Worm (Caenorhabditis elegans): Measurements from ENCODE around the gene glct-6.

Gene glct-6

ce11 chrIV:3803252-3803651 lies 19.2 kb downstream of the glct-6 start, which contains the start of the genes algn-14 and M02B7.2 (continued):
- TF ChIP-seq snpc-1.2 (GFP tag; IDR thresholded peaks at IDR 0.05) (no peak), spr-3 (GFP tag; optimal IDR thresholded peaks at IDR 0.05) (no peak), pha-4 (GFP tag; IDR thresholded peaks at IDR 0.05) (no peak), pha-4 (tag; optimal IDR thresholded peaks at IDR 0.05) (no peak), hmg-1.1 (GFP tag; IDR thresholded peaks at IDR 0.05) (0 out of 2 replicates have a peak, but pooled peaks have one; percentile 27), ZK337.2 (GFP tag; IDR thresholded peaks at IDR 0.05) (peak; percentile 83; the same call in 1 of the 2 replicates), madf-9 (GFP tag; conservative IDR thresholded peaks at IDR 0.05) (peak; percentile 25; the same call in 1 of the 2 replicates), Y5F2A.4 (GFP tag; optimal IDR thresholded peaks at IDR 0.05) (no peak), ceh-32 (tag; optimal IDR thresholded peaks at IDR 0.05; ENCODE audit: poor library complexity) (no peak), tag-97 (GFP tag; IDR thresholded peaks at IDR 0.05) (no peak), ces-1 (GFP tag; optimal IDR thresholded peaks at IDR 0.05) (no peak), F26F4.8 (GFP tag; conservative IDR thresholded peaks at IDR 0.05) (no peak), hlh-30 (tag; optimal IDR thresholded peaks at IDR 0.05; ENCODE audit: insufficient read depth) (peak; percentile 42), nhr-48 (tag; optimal IDR thresholded peaks at IDR 0.05) (no peak), nhr-42 (GFP tag; IDR thresholded peaks at IDR 0.05) (no peak), fos-1 (tag; optimal IDR thresholded peaks at IDR 0.05) (no peak), spr-1 (tag; optimal IDR thresholded peaks at IDR 0.05) (no peak), ceh-62 (tag; optimal IDR thresholded peaks at IDR 0.05) (no peak), nhr-41 (GFP tag; IDR thresholded peaks at IDR 0.05) (no peak), pqm-1 (tag; optimal IDR thresholded peaks at IDR 0.05) (no peak), aly-2 (tag; optimal IDR thresholded peaks at IDR 0.05) (no peak), ceh-28 (tag; optimal IDR thresholded peaks at IDR 0.05) (no peak), hlh-11 (tag; optimal IDR thresholded peaks at IDR 0.05) (peak; percentile 7), dmd-6 (GFP tag; IDR thresholded peaks at IDR 0.05) (peak; percentile 47; the same call in 1 of the 2 replicates), nhr-25 (tag; optimal IDR thresholded peaks at IDR 0.05; ENCODE audit: borderline replicate concordance, insufficient read depth) (no peak), ztf-7 (tag; optimal IDR thresholded peaks at IDR 0.05) (peak; percentile 42), dve-1 (tag; optimal IDR thresholded peaks at IDR 0.05; ENCODE audit: insufficient read depth) (peak; percentile 59), ceh-82 (tag; optimal IDR thresholded peaks at IDR 0.05) (no peak), cey-2 (tag; optimal IDR thresholded peaks at IDR 0.05; ENCODE audit: borderline replicate concordance, insufficient read depth) (no peak), egl-27 (tag; optimal IDR thresholded peaks at IDR 0.05) (no peak), nhr-6 (tag; optimal IDR thresholded peaks at IDR 0.05) (peak; percentile 34), jun-1 (tag; optimal IDR thresholded peaks at IDR 0.05) (no peak), rbr-2 (tag; optimal IDR thresholded peaks at IDR 0.05) (no peak), R02D3.7 (tag; optimal IDR thresholded peaks at IDR 0.05) (peak; percentile 81), Y75B8A.6 (GFP tag; IDR thresholded peaks at IDR 0.05) (no peak), snpc-4 (tag; optimal IDR thresholded peaks at IDR 0.05) (no peak), lin-29 (GFP tag; IDR thresholded peaks at IDR 0.05) (no peak), lin-38 (GFP tag; IDR thresholded peaks at IDR 0.05) (peak; percentile 49), madf-5 (GFP tag; IDR thresholded peaks at IDR 0.05) (no peak), daf-16 (GFP tag; optimal IDR thresholded peaks at IDR 0.05) (no peak), daf-16 (tag; optimal IDR thresholded peaks at IDR 0.05) (peak; percentile 60), egl-43 (GFP tag; IDR thresholded peaks at IDR 0.05) (no peak), mep-1 (tag; optimal IDR thresholded peaks at IDR 0.05) (peak; percentile 55), aha-1 (tag) (no peak), daf-19 (GFP tag; conservative IDR thresholded peaks at IDR 0.05) (no peak), mes-2 (tag; optimal IDR thresholded peaks at IDR 0.05; ENCODE audit: poor library complexity, severe bottlenecking) (peak; percentile 98)
